Worm (Caenorhabditis elegans): ENCODE measurements around the gene clc-9.
A peak's percentile ranks its signal among the peaks of the same experiment; 100 is the strongest.

clc-9 gene

DNA sequence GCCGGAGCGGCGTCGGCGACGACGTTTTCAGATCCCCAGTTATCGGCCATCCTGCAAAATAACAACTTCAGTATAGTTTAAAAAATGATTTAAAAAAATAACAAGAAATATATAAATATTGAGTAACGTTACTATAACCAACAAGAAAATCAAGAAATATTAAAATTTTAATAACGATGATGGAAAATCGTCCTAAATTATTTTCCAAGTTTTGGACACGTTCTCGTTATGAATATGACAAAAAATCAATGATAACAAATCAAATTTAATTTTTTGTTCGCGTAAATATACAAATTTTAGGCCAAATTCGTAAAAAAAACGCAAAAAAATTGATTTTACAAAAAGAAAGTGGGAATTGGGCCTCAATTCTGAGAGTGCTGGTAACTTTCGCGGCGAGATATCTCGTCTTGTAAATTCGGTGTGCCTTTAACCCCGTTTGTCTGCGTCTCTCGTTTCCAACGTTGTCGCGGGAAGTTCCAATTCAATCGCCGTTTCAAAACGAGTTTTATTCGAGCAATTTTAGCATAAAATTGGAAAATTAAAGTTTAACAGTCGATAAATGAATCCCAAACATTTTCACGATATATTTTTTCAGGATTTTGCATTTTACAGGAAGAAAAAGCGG is 1.6 kb upstream of the clc-9 start, which contains the start of gene rps-5:
Gene rps-5, minus strand, starts transcription at position 51 of the 625 bp plus-strand sequence.
- peak; percentile 82 for TF ChIP-seq ces-1 (GFP tag; optimal IDR thresholded peaks at IDR 0.05)
- peak; percentile 58 for TF ChIP-seq lin-13 (tag; optimal IDR thresholded peaks at IDR 0.05)
- peak; percentile 76 for TF ChIP-seq lsy-2 (tag; optimal IDR thresholded peaks at IDR 0.05)
- no peak for TF ChIP-seq flh-1 (GFP tag; optimal IDR thresholded peaks at IDR 0.05)
- peak; percentile 41 for TF ChIP-seq mep-1 (tag; optimal IDR thresholded peaks at IDR 0.05)
- TF ChIP-seq M03D4.4 (tag; optimal IDR thresholded peaks at IDR 0.05) = no peak
- TF ChIP-seq nhr-237 (tag; optimal IDR thresholded peaks at IDR 0.05) = peak; percentile 33
- TF ChIP-seq pha-4 (tag; optimal IDR thresholded peaks at IDR 0.05) = peak; percentile 41
- TF ChIP-seq unc-120 (tag; optimal IDR thresholded peaks at IDR 0.05; ENCODE audit: poor library complexity, severe bottlenecking) = no peak
- no peak for TF ChIP-seq ham-2 (GFP tag; optimal IDR thresholded peaks at IDR 0.05)
- peak; percentile 37 for TF ChIP-seq hlh-1 (tag; optimal IDR thresholded peaks at IDR 0.05)
- peak; percentile 10 for TF ChIP-seq ceh-39 (tag; optimal IDR thresholded peaks at IDR 0.05)

ce11 chrIV:11111898-11112297 is 843 bp upstream of the clc-9 start:
- TF ChIP-seq hlh-1 (tag; optimal IDR thresholded peaks at IDR 0.05) = peak; percentile 75
- TF ChIP-seq ces-1 (GFP tag; optimal IDR thresholded peaks at IDR 0.05) = no peak

DNA sequence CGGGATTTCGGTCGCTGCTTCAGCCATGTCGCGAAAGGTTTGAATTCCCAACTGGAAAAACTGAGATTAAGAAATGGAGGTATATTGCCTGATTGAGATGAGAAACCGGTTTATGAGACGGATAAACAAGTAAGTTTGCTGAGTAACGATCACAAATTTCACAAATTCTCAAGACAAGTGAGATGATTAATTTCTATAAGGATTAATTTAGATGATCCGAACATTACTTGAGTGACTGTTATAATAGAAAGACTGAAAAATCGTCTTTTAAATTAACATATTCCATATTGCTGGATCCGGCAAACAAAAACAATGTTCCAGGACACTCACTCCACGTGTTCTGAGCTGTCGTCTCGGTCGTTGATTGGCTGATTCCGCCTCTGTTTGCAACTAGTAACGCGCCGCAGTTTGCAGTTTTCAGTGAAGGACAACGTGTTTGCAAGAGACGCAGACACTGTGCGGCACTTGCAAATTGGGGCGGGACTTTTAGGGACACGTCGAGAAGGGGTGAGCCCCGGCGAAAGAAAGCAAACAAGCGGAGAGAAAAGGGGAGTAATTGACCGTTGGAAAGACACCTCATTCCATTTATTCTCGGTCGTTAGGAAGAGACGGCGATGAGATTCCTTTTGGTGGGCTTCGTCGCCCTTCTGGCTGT is 6.2 kb downstream of the clc-9 start, which contains the start of the genes imp-2 and enpl-1:
Gene imp-2, minus strand, starts transcription at position 51 of the 655 bp plus-strand sequence.
Gene enpl-1, plus strand, starts transcription at position 462 of the 655 bp plus-strand sequence.
- TF ChIP-seq nhr-237 (tag; optimal IDR thresholded peaks at IDR 0.05) (peak; percentile 50), ces-1 (GFP tag; optimal IDR thresholded peaks at IDR 0.05) (peak; percentile 88), sptf-1 (tag; optimal IDR thresholded peaks at IDR 0.05) (peak; percentile 79), nhr-28 (tag; optimal IDR thresholded peaks at IDR 0.05) (no peak), ham-2 (GFP tag; optimal IDR thresholded peaks at IDR 0.05) (peak; percentile 79), snpc-4 (tag; optimal IDR thresholded peaks at IDR 0.05) (no peak), lin-13 (tag; optimal IDR thresholded peaks at IDR 0.05) (peak; percentile 88), nhr-76 (tag; optimal IDR thresholded peaks at IDR 0.05) (no peak), ceh-43 (GFP tag; optimal IDR thresholded peaks at IDR 0.05) (peak; percentile 38), tbx-8 (GFP tag; optimal IDR thresholded peaks at IDR 0.05) (no peak), M03D4.4 (tag; optimal IDR thresholded peaks at IDR 0.05) (peak; percentile 62), flh-1 (GFP tag; optimal IDR thresholded peaks at IDR 0.05) (no peak), pha-4 (tag; optimal IDR thresholded peaks at IDR 0.05) (peak; percentile 73), lsy-2 (tag; optimal IDR thresholded peaks at IDR 0.05) (peak; percentile 87), elt-3 (tag; optimal IDR thresholded peaks at IDR 0.05) (no peak), cnd-1 (tag; optimal IDR thresholded peaks at IDR 0.05) (peak; percentile 58), drap-1 (GFP tag; optimal IDR thresholded peaks at IDR 0.05) (peak; percentile 60), elt-1 (tag; optimal IDR thresholded peaks at IDR 0.05; ENCODE audit: borderline replicate concordance, insufficient read depth) (no peak), lin-32 (GFP tag; optimal IDR thresholded peaks at IDR 0.05) (no peak), mab-5 (tag; optimal IDR thresholded peaks at IDR 0.05) (no peak), ztf-11 (tag; optimal IDR thresholded peaks at IDR 0.05) (peak; percentile 18), hlh-1 (tag; optimal IDR thresholded peaks at IDR 0.05) (peak; percentile 60), nhr-2 (tag; optimal IDR thresholded peaks at IDR 0.05) (peak; percentile 57), mls-2 (tag; optimal IDR thresholded peaks at IDR 0.05) (peak; percentile 74), unc-39 (tag; optimal IDR thresholded peaks at IDR 0.05) (no peak), unc-120 (tag; optimal IDR thresholded peaks at IDR 0.05; ENCODE audit: poor library complexity, severe bottlenecking) (peak; percentile 98), ceh-39 (tag; optimal IDR thresholded peaks at IDR 0.05) (peak; percentile 85), ceh-83 (GFP tag; optimal IDR thresholded peaks at IDR 0.05) (no peak), unc-62 (GFP tag; optimal IDR thresholded peaks at IDR 0.05) (peak; percentile 31), nhr-12 (tag; optimal IDR thresholded peaks at IDR 0.05) (no peak), bed-3 (GFP tag; optimal IDR thresholded peaks at IDR 0.05) (no peak), blmp-1 (tag; optimal IDR thresholded peaks at IDR 0.05) (no peak), sem-2 (GFP tag; optimal IDR thresholded peaks at IDR 0.05) (no peak), mep-1 (tag; optimal IDR thresholded peaks at IDR 0.05) (peak; percentile 93)

Measured in whole organism, mixed stage, embryonic.